Fruit fly (Drosophila melanogaster) whole organism: ENCODE measurements around the gene RunxA.

ENCODE experiments used
- CG8478 ChIP-seq: fragments of >200 bp; optimal IDR thresholded peaks from 2 replicates; lab custom pipeline; 2018; ENCODE audit warnings: inconsistent platforms
- Dll ChIP-seq: fragments of >200 bp; optimal IDR thresholded peaks from 2 replicates; lab custom pipeline; 2017
- EcR ChIP-seq, 2 experiments: fragments of >200 bp; optimal IDR thresholded peaks; 2 replicates each; lab custom pipeline; 2017; ENCODE audit warnings: missing biosample characterization in 2 of 2, missing genetic modification characterization in 2 of 2, missing genetic modification reagents in 2 of 2
- pan ChIP-seq: fragments of >200 bp; optimal IDR thresholded peaks from 2 replicates; lab custom pipeline; 2017
- psq ChIP-seq: fragments of >200 bp; optimal IDR thresholded peaks from 2 replicates; lab custom pipeline; 2017
- usp ChIP-seq: fragments of >200 bp; optimal IDR thresholded peaks from 2 replicates; lab custom pipeline; 2017; ENCODE audit warnings: missing biosample characterization, missing genetic modification characterization, mixed read lengths

RunxA gene

DNA sequence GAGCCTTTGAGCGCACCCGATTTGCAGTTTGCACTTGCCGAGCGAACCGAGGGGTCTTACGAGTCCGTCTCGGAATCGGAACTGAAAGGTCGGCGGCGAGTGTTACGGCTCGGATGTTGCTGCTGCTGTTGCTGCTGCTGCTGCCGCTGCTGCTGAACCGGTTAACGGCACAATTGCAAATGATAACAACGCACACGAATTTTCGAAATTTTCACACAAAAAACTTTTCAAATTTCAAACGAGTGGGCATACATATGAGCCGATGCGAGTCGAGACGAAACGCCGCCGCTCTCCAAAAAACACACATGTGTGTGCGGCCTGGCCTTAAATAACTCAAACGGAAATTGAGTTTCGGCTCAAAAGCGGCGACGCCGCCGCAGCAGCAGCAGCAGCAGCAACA is at the start of gene RunxA:
Gene RunxA (minus strand): TSS at position 101 of the 400 bp plus-strand sequence.
- TF ChIP-seq psq (lab: Kevin White, UChicago) (no peak), Dll (lab: Kevin White, UChicago) (no peak), EcR (GFP tag; optimal IDR thresholded peaks at IDR 0.05; lab: Kevin White, UChicago) (no peak), usp (GFP tag; lab: Kevin White, UChicago) (no peak), pan (lab: Kevin White, UChicago) (no peak), CG8478 (no peak)

DNA sequence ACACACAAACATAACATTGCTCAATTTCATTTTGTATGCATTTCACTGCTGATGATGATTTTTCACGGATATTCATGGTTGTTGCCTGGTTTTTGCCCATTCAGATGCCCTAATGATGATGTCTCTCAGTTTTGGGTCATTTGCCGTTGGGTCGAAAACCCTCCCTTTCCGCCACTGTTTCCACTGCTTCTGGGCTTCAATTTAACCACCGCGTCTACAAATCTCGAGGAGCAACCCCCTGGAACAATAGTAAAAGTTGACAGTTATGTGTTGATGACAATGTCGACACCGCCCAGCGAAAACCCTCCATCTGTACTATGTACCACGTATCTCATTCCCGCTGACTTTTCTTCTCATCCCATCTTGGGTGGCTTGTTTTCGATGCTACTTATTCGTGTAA is 42.8 kb upstream of the RunxA start:
- no peak for TF ChIP-seq CG8478
- no peak for TF ChIP-seq pan (lab: Kevin White, UChicago)
- TF ChIP-seq EcR (GFP tag; optimal IDR thresholded peaks at IDR 0.05; lab: Kevin White, UChicago) = no peak
- no peak for TF ChIP-seq Dll (lab: Kevin White, UChicago)
- TF ChIP-seq usp (GFP tag; lab: Kevin White, UChicago) = no peak
- TF ChIP-seq psq (lab: Kevin White, UChicago) = no peak

DNA sequence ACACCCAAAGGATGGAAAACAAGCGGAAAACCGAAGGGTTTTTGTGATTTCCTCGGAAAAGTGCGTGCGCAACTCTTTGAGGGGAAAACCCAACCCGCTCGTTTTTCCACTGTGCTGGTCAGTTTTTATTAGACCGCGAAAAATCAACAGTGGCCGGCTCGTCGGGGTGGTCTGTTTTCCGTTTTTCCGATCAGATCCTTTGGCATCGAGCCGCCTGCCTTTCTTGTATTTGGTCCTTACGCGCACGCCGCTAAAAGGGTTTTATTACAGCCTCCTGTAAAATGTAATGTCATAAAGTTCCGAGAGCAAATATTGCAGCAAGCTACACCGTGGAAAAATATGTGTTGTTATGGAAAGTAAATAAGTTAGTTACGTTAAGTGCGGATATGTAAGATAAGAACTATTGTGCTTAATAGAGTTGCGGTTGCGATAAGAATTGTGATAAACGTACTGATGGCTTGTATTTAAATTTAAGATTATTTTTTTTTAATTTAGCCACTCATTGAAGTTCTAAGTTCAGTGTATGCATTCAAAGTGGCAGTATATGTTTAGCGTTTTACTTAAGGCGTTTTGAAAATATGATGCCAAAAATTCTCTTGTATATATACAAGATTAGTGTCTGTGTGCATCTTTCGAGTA is 39.5 kb upstream of the RunxA start:
- TF ChIP-seq EcR (GFP tag; optimal IDR thresholded peaks at IDR 0.05; lab: Kevin White, UChicago) (no peak), psq (lab: Kevin White, UChicago) (no peak), CG8478 (no peak), usp (GFP tag; lab: Kevin White, UChicago) (no peak), pan (lab: Kevin White, UChicago) (no peak), Dll (lab: Kevin White, UChicago) (no peak)

DNA sequence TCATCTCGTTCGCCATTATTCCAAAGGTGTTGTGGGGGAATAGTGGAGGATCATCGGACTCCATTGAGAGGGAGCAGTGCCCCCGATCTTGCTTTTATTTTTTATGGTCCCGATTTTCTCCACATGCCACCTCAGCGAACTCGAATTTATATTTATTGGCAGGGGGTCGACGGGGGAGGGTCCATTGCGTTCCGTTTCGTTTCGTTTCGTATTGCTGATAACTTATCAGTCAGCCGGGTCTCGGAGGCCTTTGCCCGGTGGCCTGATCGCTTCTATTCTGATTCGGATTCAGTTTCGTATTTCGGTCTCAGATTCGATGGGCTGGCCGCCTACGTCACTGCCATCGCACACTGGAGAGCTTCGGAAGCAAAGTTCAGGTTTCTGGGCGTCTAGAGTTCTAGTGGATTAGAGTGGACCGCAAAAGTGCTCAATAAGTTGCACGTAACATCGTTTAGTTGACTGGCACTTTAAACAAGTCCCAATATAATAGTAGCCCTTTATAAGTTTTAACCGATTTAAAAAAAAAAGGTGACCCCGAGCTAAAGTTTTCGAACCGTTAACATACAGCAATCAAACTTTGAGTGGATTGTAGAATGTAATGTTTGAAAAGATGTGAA is 38.1 kb upstream of the RunxA start, which contains the start of gene CG1835:
Gene CG1835 (plus strand): TSS at position 306 of the 617 bp plus-strand sequence.
- no peak for TF ChIP-seq usp (GFP tag; lab: Kevin White, UChicago)
- TF ChIP-seq EcR (GFP tag; optimal IDR thresholded peaks at IDR 0.05; lab: Kevin White, UChicago) = peak in 1 of 2 experiments; percentile 62
- no peak for TF ChIP-seq psq (lab: Kevin White, UChicago)

DNA sequence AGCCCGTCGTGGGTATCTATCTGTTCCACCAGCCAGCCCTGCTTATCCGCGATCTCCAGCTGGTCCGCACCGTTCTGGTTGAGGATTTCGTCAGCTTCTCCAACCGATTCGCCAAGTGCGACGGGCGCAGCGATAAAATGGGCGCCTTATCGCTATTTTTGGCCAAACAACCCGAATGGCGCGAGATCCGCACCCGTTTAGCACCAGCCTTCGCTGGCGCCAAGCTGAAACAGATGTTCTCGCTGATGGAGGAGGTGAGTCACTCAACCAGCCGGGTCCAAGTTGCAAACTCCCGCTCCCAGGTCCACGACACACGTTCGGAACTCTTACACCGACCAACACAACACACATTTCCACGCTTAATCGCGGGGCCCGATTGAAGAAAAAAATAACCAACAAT is 35.1 kb upstream of the RunxA start:
- TF ChIP-seq psq (lab: Kevin White, UChicago) = no peak
- TF ChIP-seq EcR (GFP tag; optimal IDR thresholded peaks at IDR 0.05; lab: Kevin White, UChicago) = no peak
- no peak for TF ChIP-seq CG8478
- TF ChIP-seq usp (GFP tag; lab: Kevin White, UChicago) = no peak
- TF ChIP-seq Dll (lab: Kevin White, UChicago) = no peak
- TF ChIP-seq pan (lab: Kevin White, UChicago) = no peak

DNA sequence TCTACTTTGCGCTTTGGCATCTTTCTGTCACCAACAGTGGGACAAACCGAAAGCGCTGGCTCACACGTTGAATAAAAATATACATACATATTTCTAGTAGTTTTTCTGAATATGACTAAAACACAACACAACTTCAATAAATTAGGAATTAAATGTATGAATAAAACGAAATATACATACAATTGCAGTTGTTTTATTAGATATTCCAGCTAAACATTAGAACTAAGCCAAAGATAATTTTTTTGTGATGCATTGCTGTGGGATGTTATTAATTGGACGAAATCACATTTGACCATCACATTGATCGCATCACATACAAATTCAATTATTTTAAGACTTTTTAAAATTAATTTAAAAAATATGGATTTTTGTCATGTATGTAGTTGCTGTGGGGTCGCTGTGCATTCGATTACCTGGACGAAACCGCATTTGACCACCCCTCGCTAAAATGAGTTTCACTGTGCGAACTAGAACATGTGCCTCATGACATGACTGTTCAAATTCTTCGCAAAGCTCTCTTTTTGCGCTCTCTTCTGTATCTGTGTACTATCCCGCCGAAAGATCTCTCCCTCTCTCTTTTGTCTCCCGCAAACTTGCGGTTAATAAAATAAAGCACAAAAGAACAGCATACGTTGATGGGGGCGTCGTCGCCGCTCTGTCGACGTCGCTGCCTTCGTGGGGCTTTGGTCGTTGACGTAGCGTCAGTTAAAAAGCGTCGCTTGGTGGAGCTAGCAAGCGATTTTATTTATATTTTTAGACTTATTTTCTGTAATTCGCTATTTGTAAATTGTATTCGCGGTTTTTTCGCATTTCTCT is 33.2 kb upstream of the RunxA start, which contains the start of gene Cyp6v1:
Gene Cyp6v1 (plus strand): TSS at position 588 of the 816 bp plus-strand sequence.
- TF ChIP-seq EcR (GFP tag; optimal IDR thresholded peaks at IDR 0.05; lab: Kevin White, UChicago) = peak in 1 of 2 experiments; percentile 53
- TF ChIP-seq psq (lab: Kevin White, UChicago) = no peak

DNA sequence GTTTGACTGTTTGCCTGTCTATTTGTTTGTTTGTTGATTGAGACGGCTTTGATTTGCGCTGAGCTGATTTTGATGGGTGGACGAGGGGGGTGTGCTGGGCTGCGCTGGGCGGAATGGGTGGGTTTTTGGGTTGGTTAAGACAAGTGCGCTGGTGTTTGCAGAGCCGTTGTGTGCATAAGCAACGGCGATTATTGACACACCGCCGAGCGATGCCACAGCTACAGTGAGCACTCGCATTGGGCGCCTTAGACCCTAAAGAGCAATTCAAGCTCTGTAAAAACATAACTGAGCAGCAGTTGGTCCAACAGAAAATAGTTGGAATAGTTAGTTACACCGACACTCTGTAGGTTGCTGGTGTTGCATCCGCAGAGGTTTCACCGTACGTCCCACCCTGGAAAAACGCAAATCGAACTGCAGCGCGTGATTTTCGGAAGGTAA is 31.4 kb upstream of the RunxA start:
- TF ChIP-seq usp (GFP tag; lab: Kevin White, UChicago) (no peak), CG8478 (no peak), pan (lab: Kevin White, UChicago) (no peak)

DNA sequence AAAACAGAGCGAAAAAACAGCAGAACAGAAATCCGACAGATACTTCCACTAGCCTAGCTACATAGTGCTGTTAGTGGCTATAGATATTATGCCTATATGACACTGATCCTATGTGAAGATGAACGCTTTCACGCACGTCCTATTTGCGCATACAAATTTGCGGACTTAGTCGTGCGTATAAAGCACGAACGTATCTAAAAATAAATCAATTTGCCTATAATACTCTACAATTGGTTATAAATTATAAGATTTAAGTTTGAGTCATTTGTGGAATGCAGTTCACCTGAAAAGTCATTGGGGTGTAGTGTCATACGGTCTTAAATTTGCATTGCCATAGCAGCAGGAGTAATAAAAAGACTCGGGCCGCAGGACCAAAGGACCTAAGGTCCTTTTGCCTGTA is 28.8 kb upstream of the RunxA start:
- TF ChIP-seq psq (lab: Kevin White, UChicago) (no peak), pan (lab: Kevin White, UChicago) (no peak), usp (GFP tag; lab: Kevin White, UChicago) (no peak), Dll (lab: Kevin White, UChicago) (no peak), EcR (GFP tag; optimal IDR thresholded peaks at IDR 0.05; lab: Kevin White, UChicago) (no peak), CG8478 (no peak)

DNA sequence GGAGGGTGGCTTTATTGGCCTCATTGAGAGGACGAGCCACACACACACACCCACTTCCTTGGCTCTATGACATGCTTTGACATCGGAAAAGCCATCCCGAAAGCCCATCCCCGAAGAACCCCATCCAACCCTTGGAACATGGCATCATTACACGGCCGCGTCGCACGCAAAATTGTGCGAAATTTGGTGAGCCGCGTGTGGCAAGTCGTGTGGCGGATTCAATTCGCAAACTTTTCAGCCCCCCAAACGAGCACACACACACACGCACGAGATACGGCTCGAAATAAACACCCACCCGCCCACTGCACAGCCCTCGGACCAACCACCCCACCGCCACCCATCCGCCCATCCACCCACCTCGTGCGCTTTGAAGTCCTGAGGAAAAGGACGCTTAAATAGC is 22.6 kb upstream of the RunxA start:
- TF ChIP-seq pan (lab: Kevin White, UChicago) = no peak
- TF ChIP-seq usp (GFP tag; lab: Kevin White, UChicago) = no peak
- no peak for TF ChIP-seq EcR (GFP tag; optimal IDR thresholded peaks at IDR 0.05; lab: Kevin White, UChicago)
- no peak for TF ChIP-seq Dll (lab: Kevin White, UChicago)
- TF ChIP-seq CG8478 = no peak
- TF ChIP-seq psq (lab: Kevin White, UChicago) = no peak

DNA sequence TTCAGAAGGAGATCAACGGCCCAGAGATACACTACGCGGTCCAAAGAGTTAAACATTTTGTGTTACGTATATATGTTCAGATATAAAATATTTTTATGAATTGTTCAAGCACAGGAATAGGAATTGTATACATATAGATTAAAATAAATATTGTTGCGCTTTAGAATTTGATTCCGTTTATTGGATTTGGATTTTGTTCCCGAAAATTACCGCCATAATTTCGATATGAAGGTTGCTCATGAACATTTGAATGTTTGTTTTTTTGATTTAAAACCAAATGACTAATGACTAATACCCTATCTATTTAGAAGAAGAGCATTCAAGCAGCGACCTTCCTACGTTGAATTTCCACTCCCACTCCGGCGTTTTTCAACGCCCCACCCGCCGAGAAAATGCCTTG is 20.4 kb upstream of the RunxA start:
- no peak for TF ChIP-seq CG8478
- TF ChIP-seq usp (GFP tag; lab: Kevin White, UChicago) = no peak

DNA sequence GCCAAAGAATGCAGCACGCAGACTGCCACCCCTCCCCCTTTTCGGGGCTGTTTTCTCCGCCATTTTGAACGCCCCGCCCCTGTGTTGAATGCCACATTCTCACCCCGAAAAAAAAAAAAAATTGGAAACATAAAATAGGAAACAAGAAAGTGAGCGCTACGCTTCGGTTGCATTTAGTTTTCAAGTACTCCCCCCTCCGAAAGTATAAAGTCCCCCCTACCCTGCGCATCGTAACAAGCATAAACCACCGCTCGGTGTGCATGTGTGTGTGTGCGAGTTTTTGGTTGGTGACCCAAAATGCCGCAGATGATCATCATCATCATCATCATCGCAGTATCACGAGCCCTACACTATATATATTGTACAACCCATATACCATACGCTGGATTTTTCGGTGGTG is 19.8 kb upstream of the RunxA start:
- TF ChIP-seq usp (GFP tag; lab: Kevin White, UChicago) (no peak), EcR (GFP tag; optimal IDR thresholded peaks at IDR 0.05; lab: Kevin White, UChicago) (no peak), CG8478 (no peak), pan (lab: Kevin White, UChicago) (no peak)

DNA sequence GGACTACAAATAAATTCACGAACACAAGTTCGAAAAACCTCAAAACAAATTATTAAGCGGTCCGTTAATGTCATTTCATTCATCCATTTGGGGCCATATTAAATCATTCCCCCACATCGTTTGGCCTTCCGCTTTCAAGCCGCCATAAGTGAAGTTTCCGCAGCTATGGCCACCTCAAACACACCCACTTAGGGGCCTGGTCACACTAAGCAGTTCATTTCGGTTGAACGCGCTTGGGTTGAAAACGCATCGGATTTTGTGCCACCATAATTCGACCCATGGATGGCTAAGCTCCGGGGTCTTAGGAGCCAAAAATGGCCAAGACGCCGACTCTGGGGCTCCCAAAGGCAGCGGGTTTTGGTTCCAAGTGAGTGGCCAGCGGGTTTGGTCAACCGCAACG is 14.5 kb upstream of the RunxA start:
- TF ChIP-seq usp (GFP tag; lab: Kevin White, UChicago) (no peak), pan (lab: Kevin White, UChicago) (no peak), EcR (GFP tag; optimal IDR thresholded peaks at IDR 0.05; lab: Kevin White, UChicago) (no peak), CG8478 (no peak), Dll (lab: Kevin White, UChicago) (no peak), psq (lab: Kevin White, UChicago) (no peak)
